Fruit fly (Drosophila melanogaster): ENCODE measurements around the gene CG1090.

Gene CG1090

DNA sequence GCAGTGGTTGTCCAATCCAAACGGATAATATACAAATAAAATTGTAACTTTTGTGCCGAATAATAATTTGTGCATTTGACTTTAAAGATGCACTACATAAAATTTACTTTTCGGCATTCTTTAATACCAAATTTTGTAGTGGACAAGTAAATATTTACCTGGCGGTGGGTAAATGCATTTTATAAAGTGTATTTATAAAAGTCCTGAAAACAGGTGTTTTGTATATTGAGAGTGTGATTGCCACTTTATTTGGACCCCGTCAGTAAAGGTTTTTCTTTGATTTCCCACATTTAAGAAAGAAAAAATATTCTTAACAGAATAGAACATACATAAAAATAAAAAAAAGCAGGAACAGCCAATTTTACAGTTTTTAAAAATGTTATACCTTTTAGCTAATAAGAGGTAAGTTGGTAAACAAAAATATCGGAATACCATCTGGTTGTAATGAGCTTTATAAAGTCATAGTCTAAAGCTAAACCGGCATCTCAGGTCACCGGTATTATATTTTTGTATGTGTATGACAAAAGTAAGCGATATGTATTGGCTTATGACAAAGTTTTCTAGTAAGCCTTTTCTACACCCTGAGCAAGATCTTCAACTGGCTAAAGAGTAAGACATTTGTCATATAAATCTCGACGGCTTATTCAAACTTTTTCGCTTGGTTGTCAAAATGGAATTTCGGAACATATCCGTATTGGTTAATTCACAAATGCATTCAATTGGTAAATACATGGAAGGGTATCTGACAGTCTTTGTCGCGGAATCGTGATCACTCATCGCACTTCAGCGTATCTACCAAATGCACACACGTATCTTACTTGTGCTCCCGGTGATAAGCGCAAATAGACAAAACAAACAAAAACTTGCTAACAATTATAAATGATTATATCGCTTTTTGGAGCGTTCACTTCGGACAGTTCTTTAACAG lies 35.2 kb downstream of the CG1090 start (continued):
- peak; percentile 82 for TF ChIP-seq CG18619 (GFP tag; optimal IDR thresholded peaks at IDR 0.05)
- TF ChIP-seq CG7963 (GFP tag; IDR thresholded peaks at IDR 0.05; ENCODE audit: partially characterized antibody) = no peak
- TF ChIP-seq hkb (optimal IDR thresholded peaks at IDR 0.05) = no peak
- peak; percentile 94 for TF ChIP-seq hkb (GFP tag; IDR thresholded peaks at IDR 0.05)
- TF ChIP-seq CG14710 (tag; optimal IDR thresholded peaks at IDR 0.05) = peak; percentile 64
- peak; percentile 96 for TF ChIP-seq CG1603 (tag; optimal IDR thresholded peaks at IDR 0.05)
- peak; percentile 13 for TF ChIP-seq pzg (GFP tag; optimal IDR thresholded peaks at IDR 0.05)
- TF ChIP-seq CG14441 (GFP tag; IDR thresholded peaks at IDR 0.05) = peak; percentile 92
- TF ChIP-seq Nf-YB (GFP tag; optimal IDR thresholded peaks at IDR 0.05) = peak; percentile 60
- TF ChIP-seq CG12071 (GFP tag; optimal IDR thresholded peaks at IDR 0.05) = peak; percentile 89
- no peak for TF ChIP-seq tna (GFP tag; IDR thresholded peaks at IDR 0.05; ENCODE audit: partially characterized antibody)
- peak; percentile 30 for TF ChIP-seq Fer2 (tag; optimal IDR thresholded peaks at IDR 0.05)
- TF ChIP-seq Max (GFP tag; optimal IDR thresholded peaks at IDR 0.05) = peak; percentile 85
- TF ChIP-seq H2.0 (GFP tag; IDR thresholded peaks at IDR 0.05) = peak; percentile 82
- TF ChIP-seq chn (GFP tag; optimal IDR thresholded peaks at IDR 0.05) = peak; percentile 85
- peak; percentile 83 for TF ChIP-seq CG17361 (GFP tag; IDR thresholded peaks at IDR 0.05)
- peak; percentile 75 for TF ChIP-seq CG1233 (GFP tag; optimal IDR thresholded peaks at IDR 0.05)
- TF ChIP-seq Aef1 (GFP tag; IDR thresholded peaks at IDR 0.05) = peak; percentile 83
- peak; percentile 70 for TF ChIP-seq CG3407 (GFP tag; optimal IDR thresholded peaks at IDR 0.05)
- TF ChIP-seq Asciz (GFP tag; optimal IDR thresholded peaks at IDR 0.05) = peak; percentile 82
- peak; percentile 45 for TF ChIP-seq da (GFP tag; optimal IDR thresholded peaks at IDR 0.05)
- TF ChIP-seq stc (GFP tag; IDR thresholded peaks at IDR 0.05) = peak; percentile 89
- peak; percentile 54 for TF ChIP-seq CG14965 (GFP tag; optimal IDR thresholded peaks at IDR 0.05; ENCODE audit: borderline replicate concordance)
- TF ChIP-seq tgo (GFP tag; IDR thresholded peaks at IDR 0.05) = peak; percentile 89
- TF ChIP-seq CG18262 (tag; optimal IDR thresholded peaks at IDR 0.05) = peak; percentile 89
- peak; percentile 75 for TF ChIP-seq tin (GFP tag; optimal IDR thresholded peaks at IDR 0.05)
- TF ChIP-seq NFAT (GFP tag; IDR thresholded peaks at IDR 0.05) = peak; percentile 71
- TF ChIP-seq Gug (GFP tag; IDR thresholded peaks at IDR 0.05) = peak; percentile 81
- TF ChIP-seq Sin3A (optimal IDR thresholded peaks at IDR 0.05) = no peak
- TF ChIP-seq odd (GFP tag; optimal IDR thresholded peaks at IDR 0.05) = peak; percentile 76
- peak; percentile 86 for TF ChIP-seq ken (GFP tag; IDR thresholded peaks at IDR 0.05)
- TF ChIP-seq CG43689 (GFP tag; IDR thresholded peaks at IDR 0.05) = peak; percentile 70
- peak; percentile 69 for TF ChIP-seq CG1529 (GFP tag; optimal IDR thresholded peaks at IDR 0.05)
- TF ChIP-seq HLH3B (GFP tag; IDR thresholded peaks at IDR 0.05) = peak; percentile 87
- peak; percentile 53 for TF ChIP-seq Adf1 (GFP tag; IDR thresholded peaks at IDR 0.05)
- TF ChIP-seq mam (GFP tag; optimal IDR thresholded peaks at IDR 0.05) = peak; percentile 88
- peak; percentile 73 for TF ChIP-seq en (GFP tag; optimal IDR thresholded peaks at IDR 0.05)
- TF ChIP-seq exex (tag; optimal IDR thresholded peaks at IDR 0.05) = peak; percentile 78
- TF ChIP-seq caup (GFP tag; optimal IDR thresholded peaks at IDR 0.05; ENCODE audit: severe bottlenecking) = peak; percentile 87
- peak; percentile 66 for TF ChIP-seq CG12942 (GFP tag; optimal IDR thresholded peaks at IDR 0.05)
- peak; percentile 82 for TF ChIP-seq Sox100B (GFP tag; optimal IDR thresholded peaks at IDR 0.05)
- TF ChIP-seq Dfd (GFP tag; optimal IDR thresholded peaks at IDR 0.05) = no peak
- peak; percentile 84 for TF ChIP-seq CG12155 (GFP tag; optimal IDR thresholded peaks at IDR 0.05)
- TF ChIP-seq chm (GFP tag; IDR thresholded peaks at IDR 0.05) = peak; percentile 17; the same call in 1 of the 2 replicates
- peak; percentile 87 for TF ChIP-seq disco-r (GFP tag; optimal IDR thresholded peaks at IDR 0.05)
- TF ChIP-seq rib (GFP tag; IDR thresholded peaks at IDR 0.05) = peak; percentile 69
- peak; percentile 46 for TF ChIP-seq gcm2 (GFP tag; optimal IDR thresholded peaks at IDR 0.05)
- peak; percentile 84 for TF ChIP-seq scrt (GFP tag; optimal IDR thresholded peaks at IDR 0.05)
- TF ChIP-seq NK7.1 (GFP tag; optimal IDR thresholded peaks at IDR 0.05) = peak; percentile 75
- peak; percentile 56 for TF ChIP-seq Ravus (GFP tag; IDR thresholded peaks at IDR 0.05)

Measured in whole organism, embryonic.